Worm (Caenorhabditis elegans): Measurements from ENCODE around the gene C14A4.8.

ce11 chrII:10605512-10605911, 7.6 kb upstream of the C14A4.8 start, which contains the start of gene taf-13:
- no peak for TF ChIP-seq aly-2 (tag; optimal IDR thresholded peaks at IDR 0.05)
- no peak for TF ChIP-seq ama-1 (optimal IDR thresholded peaks at IDR 0.05)
- no peak for TF ChIP-seq ceh-28 (tag; optimal IDR thresholded peaks at IDR 0.05)
- no peak for TF ChIP-seq unc-39 (tag; optimal IDR thresholded peaks at IDR 0.05)
- no peak for TF ChIP-seq ceh-82 (tag; optimal IDR thresholded peaks at IDR 0.05)
- no peak for TF ChIP-seq ceh-9 (tag; optimal IDR thresholded peaks at IDR 0.05)
- no peak for TF ChIP-seq nhr-237 (tag; optimal IDR thresholded peaks at IDR 0.05)
- TF ChIP-seq ztf-11 (tag; optimal IDR thresholded peaks at IDR 0.05): no peak
- no peak for TF ChIP-seq pha-4 (tag; optimal IDR thresholded peaks at IDR 0.05)
